Fruit fly (Drosophila melanogaster): ENCODE results near the gene SMC6.
A peak's percentile ranks its signal among the peaks of the same experiment; 100 is the strongest.

dm6 chr3R:24206341-24207114 lies 13.3 kb upstream of the SMC6 start:
- TF ChIP-seq net (GFP tag; optimal IDR thresholded peaks at IDR 0.05) = peak; percentile 24
- TF ChIP-seq Sox102F (GFP tag; optimal IDR thresholded peaks at IDR 0.05) = peak; percentile 59
- no peak for TF ChIP-seq CG7368 (GFP tag; optimal IDR thresholded peaks at IDR 0.05)
- no peak for TF ChIP-seq Met (GFP tag; optimal IDR thresholded peaks at IDR 0.05)
- TF ChIP-seq Gug (GFP tag; IDR thresholded peaks at IDR 0.05) = no peak
- TF ChIP-seq CG34406 (GFP tag; optimal IDR thresholded peaks at IDR 0.05) = peak; percentile 64
- TF ChIP-seq spab (GFP tag; optimal IDR thresholded peaks at IDR 0.05) = peak; percentile 14
- TF ChIP-seq Eip93F (GFP tag; optimal IDR thresholded peaks at IDR 0.05) = no peak
- peak; percentile 9 for TF ChIP-seq CG1621 (tag; optimal IDR thresholded peaks at IDR 0.05)
- TF ChIP-seq cyc (GFP tag; optimal IDR thresholded peaks at IDR 0.05) = no peak
- no peak for TF ChIP-seq dsx (GFP tag; optimal IDR thresholded peaks at IDR 0.05; ENCODE audit: poor library complexity, severe bottlenecking)
